Worm (Caenorhabditis elegans) whole organism, L4 larva: Measurements from ENCODE around the gene mtch-1.

Experiments
- T26A8.4 ChIP-seq: fragments of 200-800 bp; sonication (Bioruptor generic); IDR thresholded peaks from 2 replicates; pipeline ENCODE4 v1.3.6; 2022; ENCODE audit warnings: missing genetic modification characterization, missing compliant biosample characterization
- ama-1 ChIP-seq: fragments of 150-350 bp; optimal IDR thresholded peaks from 2 replicates; lab custom pipeline; 2014; ENCODE audit warnings: inconsistent platforms, mixed read lengths
- daf-16 ChIP-seq, 3 experiments: sonication (generic microtip); optimal IDR thresholded peaks; 2 replicates each; lab custom pipeline; 2016 to 2017; ENCODE audit warnings: missing genetic modification characterization in 3 of 3, missing genetic modification reagents in 3 of 3, mild to moderate bottlenecking in 2 of 3, missing compliant biosample characterization in 2 of 3, missing biosample characterization in 1 of 3, moderate library complexity in 1 of 3
- dve-1 ChIP-seq: sonication (generic microtip); optimal IDR thresholded peaks from 2 replicates; lab custom pipeline; 2017; ENCODE audit warnings: antibody characterized with exemption, mild to moderate bottlenecking, missing genetic modification characterization, missing compliant biosample characterization; ENCODE audit not compliant: insufficient read depth
- nhr-28 ChIP-seq: fragments of 150-350 bp; optimal IDR thresholded peaks from 2 replicates; lab custom pipeline; 2014; ENCODE audit warnings: missing biosample characterization, missing genetic modification characterization
- nhr-6 ChIP-seq: fragments of 150-350 bp; optimal IDR thresholded peaks from 2 replicates; lab custom pipeline; 2014; ENCODE audit warnings: missing biosample characterization, missing genetic modification characterization
- nhr-77 ChIP-seq: fragments of 150-350 bp; optimal IDR thresholded peaks from 2 replicates; lab custom pipeline; 2014; ENCODE audit warnings: missing biosample characterization, missing genetic modification characterization
- unc-39 ChIP-seq: sonication (generic microtip); optimal IDR thresholded peaks from 2 replicates; lab custom pipeline; 2017; ENCODE audit warnings: missing biosample characterization, missing genetic modification characterization
- ztf-11 ChIP-seq: fragments of 150-350 bp; optimal IDR thresholded peaks from 2 replicates; lab custom pipeline; 2014; ENCODE audit warnings: missing biosample characterization, missing genetic modification characterization

ce11 chrII:7345858-7346257 lies 28.1 kb downstream of the mtch-1 start:
- no peak for TF ChIP-seq ama-1 (lab: Kevin White, UChicago)
- no peak for TF ChIP-seq nhr-6 (tag; lab: Kevin White, UChicago)
- TF ChIP-seq nhr-28 (tag; lab: Kevin White, UChicago): no peak
- TF ChIP-seq daf-16 (GFP tag; optimal IDR thresholded peaks at IDR 0.05; lab: Kevin White, UChicago): no peak
- no peak for TF ChIP-seq daf-16 (tag; optimal IDR thresholded peaks at IDR 0.05; lab: Kevin White, UChicago)
- TF ChIP-seq T26A8.4: no peak
- no peak for TF ChIP-seq ztf-11 (tag; lab: Kevin White, UChicago)
- no peak for TF ChIP-seq dve-1 (tag; lab: Kevin White, UChicago)
- TF ChIP-seq unc-39 (tag; lab: Kevin White, UChicago): no peak
- TF ChIP-seq nhr-77 (tag; lab: Kevin White, UChicago): no peak
